Fruit fly (Drosophila melanogaster) whole organism, adult: ENCODE measurements around the gene Ube4A.

Experiments
- CG11617 ChIP-seq: fragments of 200-800 bp; sonication (Bioruptor generic); optimal IDR thresholded peaks from 2 replicates; lab custom pipeline; 2017; ENCODE audit warnings: mild to moderate bottlenecking, missing biosample characterization, missing genetic modification reagents, missing genetic modification characterization
- CG12768 ChIP-seq: fragments of 200-800 bp; sonication (Bioruptor generic); optimal IDR thresholded peaks from 2 replicates; lab custom pipeline; 2017; ENCODE audit warnings: missing biosample characterization, missing genetic modification characterization, mild to moderate bottlenecking, moderate library complexity, missing genetic modification reagents
- CG14711 ChIP-seq: fragments of 200-800 bp; sonication (Bioruptor generic); optimal IDR thresholded peaks from 2 replicates; lab custom pipeline; 2018; ENCODE audit warnings: missing biosample characterization, mild to moderate bottlenecking, missing genetic modification characterization, moderate library complexity
- CG1620 ChIP-seq: fragments of 200-800 bp; sonication (Bioruptor generic); optimal IDR thresholded peaks from 2 replicates; lab custom pipeline; 2016; ENCODE audit warnings: missing biosample characterization, missing genetic modification characterization
- CG33017 ChIP-seq: fragments of 200-800 bp; sonication (Bioruptor generic); optimal IDR thresholded peaks from 2 replicates; lab custom pipeline; 2018; ENCODE audit warnings: missing biosample characterization, mild to moderate bottlenecking, missing genetic modification characterization, moderate library complexity
- CG5204 ChIP-seq: fragments of 200-800 bp; sonication (Bioruptor generic); optimal IDR thresholded peaks from 2 replicates; lab custom pipeline; 2016; ENCODE audit warnings: missing biosample characterization, missing genetic modification characterization
- CG7045 ChIP-seq: fragments of 200-800 bp; sonication (Bioruptor generic); optimal IDR thresholded peaks from 2 replicates; lab custom pipeline; 2017; ENCODE audit warnings: missing biosample characterization, mild to moderate bottlenecking, missing genetic modification characterization
- CG7101 ChIP-seq: fragments of 200-800 bp; sonication (Bioruptor generic); optimal IDR thresholded peaks from 2 replicates; lab custom pipeline; 2018; ENCODE audit warnings: missing biosample characterization, mild to moderate bottlenecking, missing genetic modification characterization, moderate library complexity
- Clk ChIP-seq: fragments of 200-800 bp; sonication (Bioruptor generic); optimal IDR thresholded peaks from 2 replicates; lab custom pipeline; 2017; ENCODE audit warnings: missing biosample characterization, missing genetic modification characterization
- Crg-1 ChIP-seq: fragments of 200-800 bp; sonication (Bioruptor generic); optimal IDR thresholded peaks from 2 replicates; lab custom pipeline; 2016; ENCODE audit warnings: missing biosample characterization, missing genetic modification characterization
- Hr96 ChIP-seq: fragments of 200-800 bp; sonication (Bioruptor generic); optimal IDR thresholded peaks from 2 replicates; lab custom pipeline; 2016; ENCODE audit warnings: missing biosample characterization, missing genetic modification characterization
- Mnt ChIP-seq: fragments of 200-800 bp; sonication (Bioruptor generic); optimal IDR thresholded peaks from 2 replicates; lab custom pipeline; 2016; ENCODE audit warnings: missing biosample characterization, mild to moderate bottlenecking, missing genetic modification characterization
- bab1 ChIP-seq: fragments of 200-800 bp; sonication (Bioruptor generic); optimal IDR thresholded peaks from 3 replicates; lab custom pipeline; 2019; ENCODE audit warnings: missing biosample characterization, mild to moderate bottlenecking, missing genetic modification characterization, moderate library complexity
- cic ChIP-seq: fragments of 200-800 bp; sonication (Bioruptor generic); optimal IDR thresholded peaks from 2 replicates; lab custom pipeline; 2017; ENCODE audit warnings: missing biosample characterization, mild to moderate bottlenecking, missing genetic modification characterization, moderate library complexity
- kay ChIP-seq: fragments of 200-800 bp; sonication (Bioruptor generic); peaks from one replicate; lab custom pipeline; 2016; ENCODE audit warnings: missing biosample characterization, missing genetic modification characterization, borderline replicate concordance
- ovo ChIP-seq: fragments of 200-800 bp; sonication (Bioruptor generic); optimal IDR thresholded peaks from 2 replicates; lab custom pipeline; 2016; ENCODE audit warnings: missing biosample characterization, missing genetic modification characterization
- pad ChIP-seq: fragments of 200-800 bp; sonication (Bioruptor generic); optimal IDR thresholded peaks from 3 replicates; lab custom pipeline; 2017; ENCODE audit warnings: missing biosample characterization, missing genetic modification characterization, mild to moderate bottlenecking, moderate library complexity, missing genetic modification reagents
- tj ChIP-seq: fragments of 200-800 bp; sonication (Bioruptor generic); optimal IDR thresholded peaks from 3 replicates; lab custom pipeline; 2017; ENCODE audit warnings: missing biosample characterization, mild to moderate bottlenecking, missing genetic modification characterization, moderate library complexity
- toe ChIP-seq: fragments of 200-800 bp; sonication (Bioruptor generic); optimal IDR thresholded peaks from 2 replicates; lab custom pipeline; 2016; ENCODE audit warnings: missing biosample characterization, missing genetic modification characterization

Gene Ube4A

DNA sequence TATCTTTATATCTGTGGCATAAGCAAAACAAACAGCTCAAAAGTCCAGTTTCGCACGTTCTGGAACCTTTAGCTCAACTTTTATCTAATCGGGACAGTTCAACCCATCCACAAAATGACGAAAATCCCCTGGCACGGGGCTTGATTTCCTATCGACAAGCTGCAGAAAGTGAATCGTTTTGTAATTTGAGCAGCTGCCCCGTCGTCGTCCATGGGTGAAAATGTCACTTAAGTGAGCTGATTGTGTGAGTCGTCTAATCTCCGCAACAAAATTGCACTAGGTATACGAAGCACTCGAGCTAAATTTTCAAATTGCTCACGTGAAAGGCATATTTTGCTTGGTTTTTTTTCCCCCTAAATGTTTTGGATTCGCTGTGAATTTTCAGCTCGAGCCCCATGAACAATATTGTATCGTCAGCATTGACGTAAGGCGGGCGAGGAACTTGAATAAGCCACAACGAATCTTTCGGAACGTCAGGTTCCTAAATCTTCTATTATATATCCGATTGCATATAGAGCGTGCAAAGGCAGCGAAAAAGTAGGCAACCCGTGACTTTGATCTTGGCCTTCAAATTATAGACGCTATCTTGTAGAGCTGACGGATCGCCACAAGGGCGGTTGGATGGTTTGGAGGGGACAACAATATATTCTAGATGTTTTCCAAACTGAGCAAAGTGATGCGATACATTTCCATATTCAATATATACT lies 43.9 kb upstream of the Ube4A start:
- no peak for TF ChIP-seq CG11617 (GFP tag; lab: Kevin White, UChicago)
- peak; percentile 32 for TF ChIP-seq CG12768
- no peak for TF ChIP-seq bab1 (GFP tag; lab: Kevin White, UChicago)
- TF ChIP-seq CG33017 (tag; lab: Kevin White, UChicago): no peak
- peak; percentile 89 for TF ChIP-seq tj (GFP tag; lab: Kevin White, UChicago)
- peak; percentile 81 for TF ChIP-seq kay (GFP tag; lab: Kevin White, UChicago)
- no peak for TF ChIP-seq ovo (GFP tag; lab: Kevin White, UChicago)
- TF ChIP-seq cic (GFP tag; lab: Kevin White, UChicago): peak; percentile 55
- peak; percentile 71 for TF ChIP-seq Mnt (GFP tag; lab: Kevin White, UChicago)
- no peak for TF ChIP-seq Clk (GFP tag; lab: Kevin White, UChicago)
- no peak for TF ChIP-seq CG7101 (tag; lab: Kevin White, UChicago)

dm6 chr2L:6621600-6621999 lies 36.7 kb upstream of the Ube4A start, which contains the start of gene DIP-iota:
DIP-iota (minus strand) TSS chr2L:6621700.
- no peak for TF ChIP-seq Crg-1 (GFP tag; lab: Kevin White, UChicago)
- TF ChIP-seq kay (GFP tag; lab: Kevin White, UChicago): no peak
- no peak for TF ChIP-seq Hr96
- no peak for TF ChIP-seq pad (GFP tag; lab: Kevin White, UChicago)
- TF ChIP-seq ovo (GFP tag; lab: Kevin White, UChicago): no peak
- TF ChIP-seq bab1 (GFP tag; lab: Kevin White, UChicago): no peak
- TF ChIP-seq CG11617 (GFP tag; lab: Kevin White, UChicago): no peak
- no peak for TF ChIP-seq cic (GFP tag; lab: Kevin White, UChicago)
- TF ChIP-seq CG7045 (GFP tag; lab: Kevin White, UChicago): no peak
- TF ChIP-seq CG33017 (tag; lab: Kevin White, UChicago): no peak
- no peak for TF ChIP-seq CG5204 (GFP tag; lab: Kevin White, UChicago)
- no peak for TF ChIP-seq CG14711 (tag; lab: Kevin White, UChicago)
- no peak for TF ChIP-seq CG7101 (tag; lab: Kevin White, UChicago)
- TF ChIP-seq toe (GFP tag; lab: Kevin White, UChicago): no peak

DNA sequence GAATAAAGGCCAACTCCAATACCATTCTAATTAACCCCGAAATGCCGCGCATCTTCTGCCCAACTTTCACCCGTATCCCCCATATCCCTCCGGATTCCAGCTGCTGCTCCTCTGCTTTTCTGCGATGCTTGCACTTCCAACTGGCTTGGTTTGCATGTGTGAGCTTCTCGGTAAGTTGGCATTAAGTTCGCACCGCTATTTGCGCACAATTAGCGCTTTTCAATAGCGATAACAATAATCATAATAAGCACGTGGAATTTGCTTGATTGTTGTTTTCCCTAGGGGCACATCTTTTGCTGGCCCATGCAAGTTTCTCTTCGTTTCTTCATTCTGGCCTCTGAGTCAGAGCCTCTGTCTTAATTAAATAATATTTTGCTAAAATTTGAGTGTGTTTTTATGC lies 36.3 kb upstream of the Ube4A start:
- TF ChIP-seq Hr96: no peak
- no peak for TF ChIP-seq CG12768
- TF ChIP-seq CG14711 (tag; lab: Kevin White, UChicago): no peak
- no peak for TF ChIP-seq Crg-1 (GFP tag; lab: Kevin White, UChicago)
- TF ChIP-seq tj (GFP tag; lab: Kevin White, UChicago): peak; percentile 99
- no peak for TF ChIP-seq ovo (GFP tag; lab: Kevin White, UChicago)
- no peak for TF ChIP-seq CG5204 (GFP tag; lab: Kevin White, UChicago)

DNA sequence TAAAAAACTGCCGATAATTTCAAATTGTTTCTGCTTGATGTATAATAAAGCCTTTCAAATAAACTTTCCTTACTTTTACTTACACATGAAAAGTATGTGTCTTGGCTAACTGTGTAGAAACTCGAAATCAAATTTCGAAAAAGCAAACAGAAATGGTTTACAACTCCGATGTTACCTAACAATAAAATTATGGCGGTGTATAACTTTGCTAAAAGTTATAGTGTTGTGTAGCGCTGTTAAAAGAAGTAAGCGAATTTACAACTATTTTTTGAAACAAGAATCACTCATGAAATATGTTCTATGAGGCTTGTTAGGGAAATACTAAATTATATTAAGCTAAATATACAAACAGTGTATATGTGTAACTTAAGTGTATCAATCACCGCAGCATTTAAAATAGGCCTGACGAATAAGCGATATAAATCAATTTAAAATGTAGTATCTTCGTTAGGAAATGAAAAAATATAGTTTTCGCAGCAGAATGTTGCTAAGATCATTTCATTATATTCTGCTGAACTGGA lies 35.6 kb upstream of the Ube4A start, which contains the start of gene CG34345:
TSS of gene CG34345 (plus strand) at position 471 of the 521 bp plus-strand sequence.
- TF ChIP-seq CG12768: no peak
- no peak for TF ChIP-seq Crg-1 (GFP tag; lab: Kevin White, UChicago)
- TF ChIP-seq CG7101 (tag; lab: Kevin White, UChicago): no peak
- no peak for TF ChIP-seq CG5204 (GFP tag; lab: Kevin White, UChicago)
- peak; percentile 3 for TF ChIP-seq CG14711 (tag; lab: Kevin White, UChicago)
- peak; percentile 29 for TF ChIP-seq CG1620 (GFP tag; lab: Kevin White, UChicago)

dm6 chr2L:6632307-6632706 lies 26.0 kb upstream of the Ube4A start, which contains the start of gene Oatp26F:
Oatp26F (minus strand) TSS chr2L:6632407.
- no peak for TF ChIP-seq kay (GFP tag; lab: Kevin White, UChicago)
- no peak for TF ChIP-seq Mnt (GFP tag; lab: Kevin White, UChicago)
- TF ChIP-seq cic (GFP tag; lab: Kevin White, UChicago): no peak
- TF ChIP-seq CG5204 (GFP tag; lab: Kevin White, UChicago): no peak
- no peak for TF ChIP-seq Hr96
- no peak for TF ChIP-seq pad (GFP tag; lab: Kevin White, UChicago)
- no peak for TF ChIP-seq CG12768
- no peak for TF ChIP-seq Clk (GFP tag; lab: Kevin White, UChicago)
- TF ChIP-seq CG14711 (tag; lab: Kevin White, UChicago): no peak
- TF ChIP-seq CG33017 (tag; lab: Kevin White, UChicago): no peak
- TF ChIP-seq toe (GFP tag; lab: Kevin White, UChicago): no peak
- TF ChIP-seq CG11617 (GFP tag; lab: Kevin White, UChicago): no peak
- no peak for TF ChIP-seq CG1620 (GFP tag; lab: Kevin White, UChicago)
- TF ChIP-seq tj (GFP tag; lab: Kevin White, UChicago): no peak
- no peak for TF ChIP-seq ovo (GFP tag; lab: Kevin White, UChicago)

DNA sequence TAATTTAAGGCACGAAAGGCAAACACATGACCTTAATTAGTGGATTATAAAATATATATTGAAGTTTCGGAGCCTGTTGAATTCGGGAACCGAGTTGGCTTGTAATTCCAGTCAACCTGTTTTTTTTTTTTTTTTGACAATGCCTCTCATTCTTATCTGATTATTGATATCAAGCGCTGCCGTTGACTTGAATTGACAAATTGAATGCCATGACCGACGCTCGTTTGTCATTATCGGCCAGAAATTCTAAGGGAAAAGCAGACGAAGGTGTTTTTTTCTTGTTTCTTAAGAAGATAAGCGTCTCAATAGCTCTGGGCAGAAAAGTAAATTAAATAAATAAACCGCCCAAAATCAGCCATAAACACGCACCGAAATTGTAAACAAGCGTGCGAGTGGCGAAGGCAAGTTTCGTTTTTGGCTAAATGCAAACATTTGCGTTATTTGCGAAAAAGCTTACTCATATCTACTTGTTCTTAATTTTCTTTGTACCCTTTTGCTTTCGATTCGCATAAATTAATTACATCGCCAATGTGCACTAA lies 15.0 kb upstream of the Ube4A start:
- TF ChIP-seq Clk (GFP tag; lab: Kevin White, UChicago) (no peak), pad (GFP tag; lab: Kevin White, UChicago) (no peak), CG5204 (GFP tag; lab: Kevin White, UChicago) (no peak), bab1 (GFP tag; lab: Kevin White, UChicago) (no peak), Mnt (GFP tag; lab: Kevin White, UChicago) (peak; percentile 7), CG7045 (GFP tag; lab: Kevin White, UChicago) (no peak), Crg-1 (GFP tag; lab: Kevin White, UChicago) (peak; percentile 4), CG33017 (tag; lab: Kevin White, UChicago) (no peak), Hr96 (no peak), tj (GFP tag; lab: Kevin White, UChicago) (peak; percentile 85), CG14711 (tag; lab: Kevin White, UChicago) (no peak), kay (GFP tag; lab: Kevin White, UChicago) (peak; percentile 37)
